Worm (Caenorhabditis elegans): ENCODE measurements around the gene enee-1.

enee-1 gene

ce11 chrII:24559-24998, at the start of gene enee-1 (continued):
- TF ChIP-seq grh-1 (GFP tag; IDR thresholded peaks at IDR 0.05) (peak; percentile 72), fkh-10 (GFP tag; optimal IDR thresholded peaks at IDR 0.05) (peak; percentile 78), fkh-4 (tag; optimal IDR thresholded peaks at IDR 0.05; ENCODE audit: borderline replicate concordance) (peak; percentile 50), ztf-11 (tag; optimal IDR thresholded peaks at IDR 0.05) (peak in 1 of 2 experiments; percentile 74), vab-15 (tag; optimal IDR thresholded peaks at IDR 0.05) (no peak), nhr-90 (tag; optimal IDR thresholded peaks at IDR 0.05; ENCODE audit: poor library complexity) (peak; percentile 72), pag-3 (tag; optimal IDR thresholded peaks at IDR 0.05; ENCODE audit: borderline replicate concordance, insufficient read depth) (no peak), ceh-8 (GFP tag; optimal IDR thresholded peaks at IDR 0.05) (no peak), unc-98 (GFP tag; IDR thresholded peaks at IDR 0.05) (no peak), mdl-1 (tag; optimal IDR thresholded peaks at IDR 0.05) (peak in 1 of 2 experiments; percentile 80), C16A3.4 (tag; optimal IDR thresholded peaks at IDR 0.05) (peak; percentile 91), unc-62 (GFP tag; optimal IDR thresholded peaks at IDR 0.05) (no peak), C04F5.9 (tag; optimal IDR thresholded peaks at IDR 0.05) (peak; percentile 72), blmp-1 (tag; optimal IDR thresholded peaks at IDR 0.05) (peak; percentile 76), zip-4 (GFP tag; optimal IDR thresholded peaks at IDR 0.05) (peak; percentile 32), nhr-47 (tag; optimal IDR thresholded peaks at IDR 0.05) (peak; percentile 93), unc-130 (tag; optimal IDR thresholded peaks at IDR 0.05) (peak; percentile 76), irx-1 (tag; optimal IDR thresholded peaks at IDR 0.05) (peak; percentile 82), ceh-90 (tag; optimal IDR thresholded peaks at IDR 0.05) (no peak), pax-3 (tag; optimal IDR thresholded peaks at IDR 0.05) (peak; percentile 66), hlh-4 (tag; optimal IDR thresholded peaks at IDR 0.05) (no peak), pqm-1 (tag; optimal IDR thresholded peaks at IDR 0.05) (no peak), lir-3 (tag; optimal IDR thresholded peaks at IDR 0.05; ENCODE audit: poor library complexity) (peak; percentile 38), lsy-2 (tag; optimal IDR thresholded peaks at IDR 0.05) (peak; percentile 89 to 95), hlh-17 (GFP tag; optimal IDR thresholded peaks at IDR 0.05; ENCODE audit: borderline replicate concordance) (no peak), jun-1 (tag; optimal IDR thresholded peaks at IDR 0.05) (peak; percentile 86), lin-35 (GFP tag; optimal IDR thresholded peaks at IDR 0.05) (peak; percentile 98 to 100), unc-86 (tag; optimal IDR thresholded peaks at IDR 0.05) (peak; percentile 84), nhr-11 (tag; optimal IDR thresholded peaks at IDR 0.05) (peak; percentile 56), aha-1 (tag; optimal IDR thresholded peaks at IDR 0.05) (peak; percentile 61)

ce11 chrII:586-985, 23.9 kb upstream of the enee-1 start:
- TF ChIP-seq nhr-11 (tag; optimal IDR thresholded peaks at IDR 0.05): no peak
- TF ChIP-seq lin-35 (GFP tag; optimal IDR thresholded peaks at IDR 0.05): no peak
- TF ChIP-seq zag-1 (tag; optimal IDR thresholded peaks at IDR 0.05): no peak
- TF ChIP-seq snu-23 (GFP tag; optimal IDR thresholded peaks at IDR 0.05): no peak
- peak; percentile 43 for TF ChIP-seq lin-14 (GFP tag; optimal IDR thresholded peaks at IDR 0.05)
- TF ChIP-seq mep-1 (tag; optimal IDR thresholded peaks at IDR 0.05): peak; percentile 26
- no peak for TF ChIP-seq grh-1 (GFP tag; IDR thresholded peaks at IDR 0.05)
- TF ChIP-seq Y116A8C.19 (tag; optimal IDR thresholded peaks at IDR 0.05; ENCODE audit: borderline replicate concordance): no peak
- no peak for TF ChIP-seq pqm-1 (tag; optimal IDR thresholded peaks at IDR 0.05)
- TF ChIP-seq vab-15 (tag; optimal IDR thresholded peaks at IDR 0.05): no peak
- peak; percentile 34 for TF ChIP-seq blmp-1 (tag; optimal IDR thresholded peaks at IDR 0.05)
- TF ChIP-seq efl-3 (GFP tag; optimal IDR thresholded peaks at IDR 0.05): no peak
- peak in 1 of 3 experiments; percentile 1 for TF ChIP-seq dpl-1 (GFP tag; optimal IDR thresholded peaks at IDR 0.05)
- TF ChIP-seq unc-130 (tag; optimal IDR thresholded peaks at IDR 0.05): no peak
- no peak for TF ChIP-seq ceh-8 (GFP tag; optimal IDR thresholded peaks at IDR 0.05)
- no peak for TF ChIP-seq ama-1 (optimal IDR thresholded peaks at IDR 0.05)
- TF ChIP-seq nhr-84 (tag; optimal IDR thresholded peaks at IDR 0.05): no peak
- peak in 1 of 2 experiments; percentile 0 for TF ChIP-seq efl-1 (optimal IDR thresholded peaks at IDR 0.05)
- TF ChIP-seq efl-1 (GFP tag; optimal IDR thresholded peaks at IDR 0.05 in 1 of 2): peak in 1 of 2 experiments; percentile 29
- no peak for TF ChIP-seq tbx-2 (tag; optimal IDR thresholded peaks at IDR 0.05)
- no peak for TF ChIP-seq C16A3.4 (tag; optimal IDR thresholded peaks at IDR 0.05)
- TF ChIP-seq mef-2 (tag; optimal IDR thresholded peaks at IDR 0.05): no peak
